Fruit fly (Drosophila melanogaster) whole organism, adult: Measurements from ENCODE around the gene enc.

Experiments used
- CG1620 ChIP-seq: fragments of 200-800 bp; sonication (Bioruptor generic); optimal IDR thresholded peaks from 2 replicates; lab custom pipeline; 2016; ENCODE audit warnings: missing biosample characterization, missing genetic modification characterization
- CG33017 ChIP-seq: fragments of 200-800 bp; sonication (Bioruptor generic); optimal IDR thresholded peaks from 2 replicates; lab custom pipeline; 2018; ENCODE audit warnings: missing biosample characterization, mild to moderate bottlenecking, missing genetic modification characterization, moderate library complexity
- Clk ChIP-seq: fragments of 200-800 bp; sonication (Bioruptor generic); optimal IDR thresholded peaks from 2 replicates; lab custom pipeline; 2017; ENCODE audit warnings: missing biosample characterization, missing genetic modification characterization
- Mnt ChIP-seq: fragments of 200-800 bp; sonication (Bioruptor generic); optimal IDR thresholded peaks from 2 replicates; lab custom pipeline; 2016; ENCODE audit warnings: missing biosample characterization, mild to moderate bottlenecking, missing genetic modification characterization
- bab1 ChIP-seq: fragments of 200-800 bp; sonication (Bioruptor generic); optimal IDR thresholded peaks from 3 replicates; lab custom pipeline; 2019; ENCODE audit warnings: missing biosample characterization, mild to moderate bottlenecking, missing genetic modification characterization, moderate library complexity
- cnc ChIP-seq, 2 experiments: fragments of >200 bp; optimal IDR thresholded peaks; 2 replicates each; lab custom pipeline; 2017
- tj ChIP-seq: fragments of 200-800 bp; sonication (Bioruptor generic); optimal IDR thresholded peaks from 3 replicates; lab custom pipeline; 2017; ENCODE audit warnings: missing biosample characterization, mild to moderate bottlenecking, missing genetic modification characterization, moderate library complexity

- TF ChIP-seq CG33017 (tag; lab: Kevin White, UChicago) (no peak), Mnt (GFP tag; lab: Kevin White, UChicago) (no peak), cnc (optimal IDR thresholded peaks at IDR 0.05; lab: Kevin White, UChicago) (no peak), Clk (GFP tag; lab: Kevin White, UChicago) (no peak), CG1620 (GFP tag; lab: Kevin White, UChicago) (no peak), bab1 (no peak), tj (no peak)
These were observed 46.0 kb upstream of the enc start for dm6 chr3L:3772284-3772987.
